Worm (Caenorhabditis elegans) whole organism, young adult: ENCODE measurements around the gene srd-34.

ENCODE experiments used
- B0035.1 ChIP-seq: sonication (generic microtip); optimal IDR thresholded peaks from 2 replicates; lab custom pipeline; 2016; ENCODE audit warnings: missing genetic modification characterization, mild to moderate bottlenecking, missing compliant biosample characterization, missing genotype, missing genetic modification reagents
- C17E4.6 ChIP-seq: fragments of 200-800 bp; sonication (Bioruptor generic); IDR thresholded peaks from 2 replicates; pipeline ENCODE4 v1.3.6; 2022; ENCODE audit warnings: missing genetic modification reagents, missing genetic modification characterization, missing compliant biosample characterization
- F10E7.11 ChIP-seq: sonication (generic microtip); optimal IDR thresholded peaks from 2 replicates; lab custom pipeline; 2017; ENCODE audit warnings: mild to moderate bottlenecking, missing genetic modification characterization, moderate library complexity, missing compliant biosample characterization
- F39B2.1 ChIP-seq: fragments of 200-800 bp; sonication (Bioruptor generic); IDR thresholded peaks from 2 replicates; pipeline ENCODE4 v1.3.6; 2022; ENCODE audit warnings: missing genetic modification reagents, missing genetic modification characterization, missing compliant biosample characterization
- F49E8.2 ChIP-seq: sonication (generic microtip); optimal IDR thresholded peaks from 3 replicates; lab custom pipeline; 2017; ENCODE audit warnings: missing genetic modification characterization, mild to moderate bottlenecking, missing compliant biosample characterization, antibody characterized with exemption, moderate library complexity; ENCODE audit not compliant: insufficient read depth
- T07F8.4 ChIP-seq: sonication (generic microtip); optimal IDR thresholded peaks from 2 replicates; lab custom pipeline; 2016; ENCODE audit warnings: mild to moderate bottlenecking, missing genetic modification characterization, moderate library complexity, missing compliant biosample characterization
- Y53G8AR.9 ChIP-seq: fragments of 200-800 bp; sonication (Bioruptor generic); conservative IDR thresholded peaks from 2 replicates; pipeline ENCODE4 v1.3.6; 2022; ENCODE audit warnings: missing genetic modification reagents, missing genetic modification characterization, missing compliant biosample characterization
- Y56A3A.18 ChIP-seq: fragments of 200-800 bp; sonication (Bioruptor generic); IDR thresholded peaks from 2 replicates; pipeline ENCODE4 v1.3.6; 2022; ENCODE audit warnings: missing genetic modification reagents, missing genetic modification characterization, missing compliant biosample characterization
- Y67H2A.10 ChIP-seq: fragments of 200-800 bp; sonication (Bioruptor generic); conservative IDR thresholded peaks from 2 replicates; pipeline ENCODE4 v1.3.6; 2022; ENCODE audit warnings: missing genetic modification reagents, missing genetic modification characterization, missing compliant biosample characterization
- Y95B8A.8 ChIP-seq: fragments of 200-800 bp; sonication (Bioruptor generic); IDR thresholded peaks from 2 replicates; pipeline ENCODE4 v1.3.6; 2022; ENCODE audit warnings: missing genetic modification reagents, missing genetic modification characterization, missing compliant biosample characterization
- attf-6 ChIP-seq: fragments of 200-800 bp; sonication (Bioruptor generic); IDR thresholded peaks from 2 replicates; pipeline ENCODE4 v1.3.6; 2022; ENCODE audit warnings: missing genetic modification reagents, missing genetic modification characterization, missing compliant biosample characterization
- bed-2 ChIP-seq: fragments of 200-800 bp; sonication (Bioruptor generic); IDR thresholded peaks from 2 replicates; pipeline ENCODE4 v1.3.6; 2022; ENCODE audit warnings: missing genetic modification reagents, missing genetic modification characterization, missing compliant biosample characterization
- dpff-1 ChIP-seq: sonication (generic microtip); optimal IDR thresholded peaks from 2 replicates; lab custom pipeline; 2017; ENCODE audit warnings: mild to moderate bottlenecking, missing genetic modification characterization, missing compliant biosample characterization
- ekl-4 ChIP-seq: fragments of 200-800 bp; sonication (Bioruptor generic); IDR thresholded peaks from 2 replicates; pipeline ENCODE4 v1.3.6; 2022; ENCODE audit warnings: missing genetic modification reagents, missing genetic modification characterization, missing compliant biosample characterization
- ets-4 ChIP-seq: fragments of 200-800 bp; sonication (Bioruptor generic); optimal IDR thresholded peaks from 2 replicates; lab custom pipeline; 2018; ENCODE audit warnings: mild to moderate bottlenecking, missing genetic modification characterization, missing compliant biosample characterization
- hmg-1.2 ChIP-seq: fragments of 200-800 bp; sonication (Bioruptor generic); IDR thresholded peaks from 2 replicates; pipeline ENCODE4 v1.3.6; 2022; ENCODE audit warnings: missing genetic modification reagents, missing genetic modification characterization, missing compliant biosample characterization
- hsf-1 ChIP-seq: fragments of 200-800 bp; sonication (Bioruptor generic); IDR thresholded peaks from 2 replicates; pipeline ENCODE4 v1.3.6; 2022; ENCODE audit warnings: missing genetic modification reagents, missing genetic modification characterization, missing compliant biosample characterization
- lin-26 ChIP-seq: fragments of 200-800 bp; sonication (Bioruptor generic); IDR thresholded peaks from 2 replicates; pipeline ENCODE4 v1.3.6; 2022; ENCODE audit warnings: missing genetic modification reagents, missing genetic modification characterization, missing compliant biosample characterization
- lin-35 ChIP-seq, 3 experiments: fragments of 150-350 bp in 2 of 3; sonication (generic microtip) in 1 of 3; optimal IDR thresholded peaks; 2 replicates each; lab custom pipeline; 2014 to 2018; ENCODE audit warnings: missing biosample characterization in 3 of 3, missing genetic modification characterization in 3 of 3, missing genetic modification reagents in 3 of 3
- lin-54 ChIP-seq: fragments of 200-800 bp; sonication (Bioruptor generic); optimal IDR thresholded peaks from 2 replicates; lab custom pipeline; 2018; ENCODE audit warnings: mild to moderate bottlenecking, missing genetic modification characterization, missing compliant biosample characterization
- lir-1 ChIP-seq: fragments of 200-800 bp; sonication (Bioruptor generic); conservative IDR thresholded peaks from 2 replicates; pipeline ENCODE4 v1.3.6; 2022; ENCODE audit warnings: missing genetic modification reagents, missing genetic modification characterization, missing compliant biosample characterization
- madf-3 ChIP-seq: fragments of 200-800 bp; sonication (Bioruptor generic); IDR thresholded peaks from 2 replicates; pipeline ENCODE4 v1.3.6; 2022; ENCODE audit warnings: missing genetic modification reagents, missing genetic modification characterization, missing compliant biosample characterization
- madf-6 ChIP-seq: fragments of 200-800 bp; sonication (Bioruptor generic); IDR thresholded peaks from 2 replicates; pipeline ENCODE4 v1.3.6; 2022; ENCODE audit warnings: missing genetic modification reagents, missing genetic modification characterization, missing compliant biosample characterization
- nhr-27 ChIP-seq: fragments of 200-800 bp; sonication (Bioruptor generic); optimal IDR thresholded peaks from 2 replicates; lab custom pipeline; 2018; ENCODE audit warnings: mild to moderate bottlenecking, missing genetic modification characterization, moderate library complexity, missing compliant biosample characterization
- nhr-80 ChIP-seq: sonication (generic microtip); optimal IDR thresholded peaks from 2 replicates; lab custom pipeline; 2016; ENCODE audit warnings: missing genetic modification characterization, missing compliant biosample characterization
- nhr-90 ChIP-seq: sonication (generic microtip); optimal IDR thresholded peaks from 2 replicates; lab custom pipeline; 2016; ENCODE audit warnings: missing genotype, mild to moderate bottlenecking, missing genetic modification characterization, missing compliant biosample characterization
- rcor-1 ChIP-seq: fragments of 200-800 bp; sonication (Bioruptor generic); IDR thresholded peaks from 2 replicates; pipeline ENCODE4 v1.3.6; 2022; ENCODE audit warnings: missing genetic modification reagents, missing genetic modification characterization, missing compliant biosample characterization
- rec-8 ChIP-seq, 2 experiments: sonication (generic microtip); optimal IDR thresholded peaks; 2 replicates each; lab custom pipeline; 2016; ENCODE audit warnings: mild to moderate bottlenecking in 2 of 2, missing genetic modification characterization in 2 of 2, missing genetic modification reagents in 2 of 2, missing genotype in 2 of 2, missing biosample characterization in 1 of 2, missing compliant biosample characterization in 1 of 2, moderate library complexity in 1 of 2
- repo-1 ChIP-seq: sonication (generic microtip); optimal IDR thresholded peaks from 2 replicates; lab custom pipeline; 2017; ENCODE audit warnings: mild to moderate bottlenecking, missing genetic modification characterization, missing compliant biosample characterization
- sea-2 ChIP-seq: fragments of 200-800 bp; sonication (Bioruptor generic); IDR thresholded peaks from 2 replicates; pipeline ENCODE4 v1.3.6; 2022; ENCODE audit warnings: missing genetic modification characterization, missing compliant biosample characterization
- snpc-1.1 ChIP-seq: sonication (generic microtip); optimal IDR thresholded peaks from 2 replicates; lab custom pipeline; 2017; ENCODE audit warnings: missing genetic modification characterization, mild to moderate bottlenecking, missing compliant biosample characterization, antibody characterized with exemption, moderate library complexity, missing genotype, missing genetic modification reagents; ENCODE audit not compliant: insufficient read depth
- tbp1 ChIP-seq: fragments of 200-800 bp; sonication (Bioruptor generic); optimal IDR thresholded peaks from 2 replicates; lab custom pipeline; 2018; ENCODE audit warnings: mild to moderate bottlenecking, missing genetic modification characterization, missing compliant biosample characterization
- unc-130 ChIP-seq: sonication (generic microtip); optimal IDR thresholded peaks from 2 replicates; lab custom pipeline; 2016; ENCODE audit warnings: missing genetic modification reagents, missing genetic modification characterization, missing compliant biosample characterization
- zfh-2 ChIP-seq: fragments of 200-800 bp; sonication (Bioruptor generic); conservative IDR thresholded peaks from 2 replicates; pipeline ENCODE4 v1.3.6; 2022; ENCODE audit warnings: missing genetic modification reagents, missing genetic modification characterization, missing compliant biosample characterization
- ztf-25 ChIP-seq: fragments of 200-800 bp; sonication (Bioruptor generic); IDR thresholded peaks from 2 replicates; pipeline ENCODE4 v1.3.6; 2022; ENCODE audit warnings: missing genetic modification reagents, missing genetic modification characterization, missing compliant biosample characterization
- ztf-26 ChIP-seq: sonication (generic microtip); optimal IDR thresholded peaks from 2 replicates; lab custom pipeline; 2017; ENCODE audit warnings: missing genetic modification characterization, missing compliant biosample characterization

srd-34 gene

ce11 chrV:10557676-10558075 lies 8.8 kb upstream of the srd-34 start, which contains the start of gene best-14:
TSS of gene best-14 (plus strand) at chrV:10557976.
- TF ChIP-seq C17E4.6 (GFP tag; lab: Robert Waterston, UW) (no peak), rec-8 (tag; optimal IDR thresholded peaks at IDR 0.05; lab: Kevin White, UChicago) (no peak), unc-130 (GFP tag; lab: Kevin White, UChicago) (no peak), attf-6 (GFP tag; lab: Robert Waterston, UW) (no peak), rcor-1 (GFP tag; lab: Robert Waterston, UW) (no peak), lin-35 (GFP tag; optimal IDR thresholded peaks at IDR 0.05; lab: Kevin White, UChicago) (no peak), nhr-90 (tag; lab: Kevin White, UChicago) (no peak), dpff-1 (no peak)
- TF ChIP-seq, all 124 proteins: peak for 0

- no peak for TF ChIP-seq tbp1 (GFP tag; lab: Kevin White, UChicago)
- TF ChIP-seq Y56A3A.18 (GFP tag; lab: Robert Waterston, UW), result no peak
- no peak for TF ChIP-seq madf-6 (GFP tag; lab: Robert Waterston, UW)
- TF ChIP-seq ztf-26 (tag; lab: Kevin White, UChicago), result no peak
- TF ChIP-seq, all 124 proteins: peak for 0
Observed at ce11 chrV:10557094-10557493, 8.2 kb upstream of the srd-34 start.

- TF ChIP-seq ekl-4 (no peak), madf-3 (no peak), hmg-1.2 (GFP tag; lab: Robert Waterston, UW) (no peak), zfh-2 (GFP tag; lab: Robert Waterston, UW) (no peak), lin-54 (no peak), B0035.1 (tag; lab: Kevin White, UChicago) (no peak), lin-26 (GFP tag; lab: Robert Waterston, UW) (no peak), nhr-80 (tag; lab: Kevin White, UChicago) (no peak), Y53G8AR.9 (GFP tag; lab: Robert Waterston, UW) (no peak), tbp1 (GFP tag; lab: Kevin White, UChicago) (no peak), attf-6 (GFP tag; lab: Robert Waterston, UW) (no peak)
- TF ChIP-seq, all 124 proteins: peak for 0
Observed at ce11 chrV:10556362-10556761, 7.5 kb upstream of the srd-34 start.

- TF ChIP-seq ztf-25 (GFP tag; lab: Robert Waterston, UW) (no peak), Y67H2A.10 (GFP tag; lab: Robert Waterston, UW) (no peak), ets-4 (GFP tag; lab: Kevin White, UChicago) (no peak), F49E8.2 (tag; lab: Kevin White, UChicago) (no peak), hsf-1 (GFP tag; lab: Robert Waterston, UW) (no peak), bed-2 (GFP tag; lab: Robert Waterston, UW) (no peak), snpc-1.1 (tag; lab: Kevin White, UChicago) (no peak)
Observed at ce11 chrV:10555239-10555638, 6.4 kb upstream of the srd-34 start, which contains the start of gene F32G8.3. TSS of gene F32G8.3 (minus strand) at chrV:10555339.

ce11 chrV:10549717-10550116 lies 836 bp upstream of the srd-34 start, which contains the start of gene F32G8.2:
TSS of gene F32G8.2 (plus strand) at chrV:10550017.
- TF ChIP-seq Y95B8A.8 (GFP tag; lab: Robert Waterston, UW) (no peak), F49E8.2 (tag; lab: Kevin White, UChicago) (no peak), F39B2.1 (GFP tag; lab: Robert Waterston, UW) (no peak), zfh-2 (GFP tag; lab: Robert Waterston, UW) (no peak), lir-1 (GFP tag; lab: Robert Waterston, UW) (no peak), nhr-27 (no peak), T07F8.4 (no peak), repo-1 (no peak), sea-2 (GFP tag; lab: Robert Waterston, UW) (no peak), F10E7.11 (no peak)
